Worm (Caenorhabditis elegans) whole organism, midembryonic: ENCODE measurements around the gene srw-117.
"Not testable (repeated sequence)": the region's sequence is repeated elsewhere in the genome, so short reads cannot be mapped to it uniquely, and the experiment has no call there.

ENCODE experiments used
- T22C8.4 ChIP-seq: fragments of 200-800 bp; sonication (Bioruptor generic); IDR thresholded peaks from 2 replicates; pipeline ENCODE4 v1.3.6; 2022; ENCODE audit warnings: missing genetic modification characterization, missing compliant biosample characterization
- cog-1 ChIP-seq: sonication (generic microtip); optimal IDR thresholded peaks from 2 replicates; lab custom pipeline; 2016; ENCODE audit warnings: missing genetic modification characterization, missing compliant biosample characterization
- flt-1 ChIP-seq: fragments of 200-800 bp; sonication (Bioruptor generic); IDR thresholded peaks from 2 replicates; pipeline ENCODE4 v1.3.6; 2022; ENCODE audit warnings: missing genetic modification characterization, missing compliant biosample characterization
- klf-2 ChIP-seq: fragments of 200-800 bp; sonication (Bioruptor generic); conservative IDR thresholded peaks from 2 replicates; pipeline ENCODE4 v1.3.6; 2022; ENCODE audit warnings: missing genetic modification reagents, missing genetic modification characterization, missing compliant biosample characterization
- med-1 ChIP-seq: sonication (generic microtip); optimal IDR thresholded peaks from 2 replicates; lab custom pipeline; 2017; ENCODE audit warnings: missing genetic modification characterization, mild to moderate bottlenecking, missing compliant biosample characterization, antibody characterized with exemption, missing genetic modification reagents; ENCODE audit not compliant: insufficient read depth
- ref-1 ChIP-seq: fragments of 200-800 bp; sonication (Bioruptor generic); conservative IDR thresholded peaks from 2 replicates; pipeline ENCODE4 v1.3.6; 2022; ENCODE audit warnings: missing genetic modification reagents, missing genetic modification characterization, missing compliant biosample characterization
- tab-1 ChIP-seq: fragments of 200-800 bp; sonication (Bioruptor generic); IDR thresholded peaks from 2 replicates; pipeline ENCODE4 v1.3.6; 2022; ENCODE audit warnings: missing genetic modification characterization, missing compliant biosample characterization
- ztf-23 ChIP-seq: fragments of 200-800 bp; sonication (Bioruptor generic); IDR thresholded peaks from 2 replicates; pipeline ENCODE4 v1.3.6; 2022; ENCODE audit warnings: missing genetic modification reagents, missing genetic modification characterization, missing compliant biosample characterization
- ztf-29 ChIP-seq: fragments of 200-800 bp; sonication (Bioruptor generic); IDR thresholded peaks from 2 replicates; pipeline ENCODE4 v1.3.6; 2022; ENCODE audit warnings: missing genetic modification reagents, missing genetic modification characterization, missing compliant biosample characterization

Gene srw-117

ce11 chrV:2999736-3000135 is 16.5 kb upstream of the srw-117 start, which contains the start of gene srw-119:
srw-119 (minus strand) TSS chrV:2999836.
- TF ChIP-seq ref-1 (no peak), klf-2 (GFP tag; lab: Robert Waterston, UW) (no peak)

- no peak for TF ChIP-seq tab-1 (GFP tag; lab: Robert Waterston, UW)
- no peak for TF ChIP-seq T22C8.4
- TF ChIP-seq ref-1, result no peak
- TF ChIP-seq ztf-29 (GFP tag; lab: Robert Waterston, UW), result no peak
- no peak for TF ChIP-seq ztf-23 (GFP tag; lab: Robert Waterston, UW)
- TF ChIP-seq klf-2 (GFP tag; lab: Robert Waterston, UW), result no peak
- TF ChIP-seq cog-1 (tag; lab: Kevin White, UChicago), result no peak
- no peak for TF ChIP-seq flt-1 (GFP tag; lab: Robert Waterston, UW)
- no peak for TF ChIP-seq med-1
These were observed 12.9 kb upstream of the srw-117 start, which contains the start of gene srw-120 for ce11 chrV:2996105-2996504. srw-120 (minus strand) TSS chrV:2996205.

ce11 chrV:2993816-2994215 is 10.6 kb upstream of the srw-117 start, which contains the start of gene srw-115:
srw-115 (minus strand) TSS chrV:2993916.
- TF ChIP-seq klf-2 (GFP tag; lab: Robert Waterston, UW) (no peak), med-1 (no peak), ztf-29 (GFP tag; lab: Robert Waterston, UW) (no peak)

ce11 chrV:2992060-2992459 is 8.8 kb upstream of the srw-117 start:
- TF ChIP-seq ztf-23 (GFP tag; lab: Robert Waterston, UW) (no peak), ref-1 (no peak)

- TF ChIP-seq klf-2 (GFP tag; lab: Robert Waterston, UW), result no peak
- TF ChIP-seq T22C8.4, result no peak
- no peak for TF ChIP-seq cog-1 (tag; lab: Kevin White, UChicago)
- TF ChIP-seq ztf-29 (GFP tag; lab: Robert Waterston, UW), result no peak
- no peak for TF ChIP-seq ref-1
- no peak for TF ChIP-seq tab-1 (GFP tag; lab: Robert Waterston, UW)
These were observed 8.2 kb upstream of the srw-117 start, which contains the start of gene srw-121 for ce11 chrV:2991485-2991884. srw-121 (minus strand) TSS chrV:2991585.

ce11 chrV:2987407-2987806 is 4.2 kb upstream of the srw-117 start, which contains the start of gene srh-85:
srh-85 (minus strand) TSS chrV:2987507.
- TF ChIP-seq ztf-23 (GFP tag; lab: Robert Waterston, UW), result no peak
- no peak for TF ChIP-seq klf-2 (GFP tag; lab: Robert Waterston, UW)
- no peak for TF ChIP-seq tab-1 (GFP tag; lab: Robert Waterston, UW)
- no peak for TF ChIP-seq flt-1 (GFP tag; lab: Robert Waterston, UW)
- no peak for TF ChIP-seq med-1
- no peak for TF ChIP-seq ref-1
- no peak for TF ChIP-seq T22C8.4

- no peak for TF ChIP-seq med-1
- no peak for TF ChIP-seq ref-1
- TF ChIP-seq cog-1 (tag; lab: Kevin White, UChicago), result no peak
- no peak for TF ChIP-seq ztf-23 (GFP tag; lab: Robert Waterston, UW)
- TF ChIP-seq T22C8.4, result no peak
- no peak for TF ChIP-seq ztf-29 (GFP tag; lab: Robert Waterston, UW)
- no peak for TF ChIP-seq klf-2 (GFP tag; lab: Robert Waterston, UW)
These were observed 2.1 kb upstream of the srw-117 start, which contains the start of gene srw-139 for ce11 chrV:2985309-2985708. srw-139 (minus strand) TSS chrV:2985409.

- no peak for TF ChIP-seq T22C8.4
- no peak for TF ChIP-seq ref-1
These were observed 3.3 kb downstream of the srw-117 start, which contains the start of gene srw-118 for ce11 chrV:2979978-2980377. srw-118 (minus strand) TSS chrV:2980078.

ce11 chrV:2976287-2976686 is 7.0 kb downstream of the srw-117 start, which contains the start of gene srw-124:
srw-124 (plus strand) TSS chrV:2976587.
- no peak for TF ChIP-seq T22C8.4
- TF ChIP-seq ref-1, result no peak
- TF ChIP-seq med-1, result no peak
- TF ChIP-seq ztf-23 (GFP tag; lab: Robert Waterston, UW), result no peak
- no peak for TF ChIP-seq tab-1 (GFP tag; lab: Robert Waterston, UW)
- no peak for TF ChIP-seq cog-1 (tag; lab: Kevin White, UChicago)
- TF ChIP-seq flt-1 (GFP tag; lab: Robert Waterston, UW), result no peak
- no peak for TF ChIP-seq klf-2 (GFP tag; lab: Robert Waterston, UW)
- TF ChIP-seq ztf-29 (GFP tag; lab: Robert Waterston, UW), result no peak

- TF ChIP-seq ztf-29 (GFP tag; lab: Robert Waterston, UW); T22C8.4; cog-1 (tag; lab: Kevin White, UChicago): not testable (repeated sequence)
These were observed 8.0 kb downstream of the srw-117 start, which contains the start of gene srw-123 for ce11 chrV:2975285-2975684. srw-123 (minus strand) TSS chrV:2975385.

- TF ChIP-seq cog-1 (tag; lab: Kevin White, UChicago) (no peak), flt-1 (GFP tag; lab: Robert Waterston, UW) (no peak), ztf-23 (GFP tag; lab: Robert Waterston, UW) (no peak), T22C8.4 (no peak), ztf-29 (GFP tag; lab: Robert Waterston, UW) (no peak), tab-1 (GFP tag; lab: Robert Waterston, UW) (no peak), klf-2 (GFP tag; lab: Robert Waterston, UW) (no peak)
These were observed 11.8 kb downstream of the srw-117 start, which contains the start of gene srw-129 for ce11 chrV:2971307-2971999. srw-129 (plus strand) TSS chrV:2971949.
